Worm (Caenorhabditis elegans) whole organism, L1 larva: ENCODE data around the gene skat-1.
A peak's percentile ranks its signal among the peaks of the same experiment; 100 is the strongest.

Source experiments
- C04F5.9 ChIP-seq: sonication (generic microtip); optimal IDR thresholded peaks from 2 replicates; lab custom pipeline; 2016; ENCODE audit warnings: missing genetic modification characterization, missing compliant biosample characterization
- C16A3.4 ChIP-seq: fragments of 150-350 bp; optimal IDR thresholded peaks from 2 replicates; lab custom pipeline; 2014; ENCODE audit warnings: missing biosample characterization, missing genetic modification characterization
- C34B4.2 ChIP-seq: sonication (generic microtip); optimal IDR thresholded peaks from 2 replicates; lab custom pipeline; 2017; ENCODE audit warnings: mild to moderate bottlenecking, missing genetic modification characterization, missing compliant biosample characterization
- alr-1 ChIP-seq: fragments of 200-800 bp; sonication (Bioruptor generic); optimal IDR thresholded peaks from 2 replicates; lab custom pipeline; 2018; ENCODE audit warnings: borderline replicate concordance, mild to moderate bottlenecking, missing genetic modification characterization, missing compliant biosample characterization
- aly-2 ChIP-seq: fragments of 150-350 bp; optimal IDR thresholded peaks from 2 replicates; lab custom pipeline; 2014; ENCODE audit warnings: missing biosample characterization, missing genetic modification characterization
- ceh-82 ChIP-seq, 3 experiments: fragments of 150-350 bp in 1 of 3; sonication (generic microtip) in 2 of 3; optimal IDR thresholded peaks; 2 replicates each; lab custom pipeline; 2014 to 2017; ENCODE audit warnings: missing biosample characterization in 3 of 3, missing genetic modification characterization in 3 of 3
- dpl-1 ChIP-seq, 3 experiments: fragments of 150-350 bp in 2 of 3; sonication (generic microtip) in 1 of 3; optimal IDR thresholded peaks; 2 replicates each; lab custom pipeline; 2014 to 2017; ENCODE audit warnings: missing biosample characterization in 3 of 3, missing genetic modification characterization in 3 of 3, missing genetic modification reagents in 3 of 3
- efl-1 ChIP-seq, 4 experiments: fragments of 150-350 bp; optimal IDR thresholded peaks in 3 of 4; peaks in 1 of 4; 1 replicate in 1 of 4; 2 replicates in 3 of 4; lab custom pipeline; 2014; ENCODE audit warnings: missing biosample characterization in 2 of 4, missing genetic modification characterization in 2 of 4, missing genetic modification reagents in 2 of 4
- egl-13 ChIP-seq: sonication (generic microtip); optimal IDR thresholded peaks from 2 replicates; lab custom pipeline; 2016; ENCODE audit warnings: missing genotype, missing genetic modification reagents, missing genetic modification characterization, missing compliant biosample characterization
- egl-27 ChIP-seq, 2 experiments: fragments of 150-350 bp in 1 of 2; sonication (generic microtip); optimal IDR thresholded peaks; 3 replicates each; lab custom pipeline; 2017 to 2018; ENCODE audit warnings: missing biosample characterization in 2 of 2, missing genetic modification characterization in 2 of 2, missing genetic modification reagents in 2 of 2
- elt-3 ChIP-seq, 6 experiments: fragments of 150-350 bp in 1 of 6; sonication (generic microtip); optimal IDR thresholded peaks; 2 replicates each; lab custom pipeline; 2017 to 2018; ENCODE audit warnings: missing biosample characterization in 6 of 6, missing genetic modification characterization in 6 of 6, inconsistent platforms in 1 of 6
- ets-5 ChIP-seq: fragments of 200-800 bp; sonication (Bioruptor generic); IDR thresholded peaks from 2 replicates; pipeline ENCODE4 v1.3.6; 2022; ENCODE audit warnings: missing genetic modification characterization, missing compliant biosample characterization
- fkh-10 ChIP-seq: sonication (generic microtip); optimal IDR thresholded peaks from 2 replicates; lab custom pipeline; 2017; ENCODE audit warnings: missing biosample characterization, missing genetic modification reagents, missing genetic modification characterization
- fkh-4 ChIP-seq: sonication (generic microtip); optimal IDR thresholded peaks from 2 replicates; lab custom pipeline; 2016; ENCODE audit warnings: missing compliant biosample characterization, missing genetic modification characterization, borderline replicate concordance
- fkh-8 ChIP-seq: sonication (generic microtip); optimal IDR thresholded peaks from 2 replicates; lab custom pipeline; 2016; ENCODE audit warnings: mild to moderate bottlenecking, missing genetic modification characterization, missing compliant biosample characterization
- fos-1 ChIP-seq: fragments of 150-350 bp; optimal IDR thresholded peaks from 2 replicates; lab custom pipeline; 2014; ENCODE audit warnings: missing biosample characterization, missing genetic modification characterization
- grh-1 ChIP-seq: fragments of 200-800 bp; sonication (Bioruptor generic); IDR thresholded peaks from 2 replicates; pipeline ENCODE4 v1.3.6; 2022; ENCODE audit warnings: missing genetic modification reagents, missing genetic modification characterization, missing compliant biosample characterization
- hpl-2 ChIP-seq: fragments of 150-350 bp; optimal IDR thresholded peaks from 2 replicates; lab custom pipeline; 2014; ENCODE audit warnings: missing biosample characterization, missing genetic modification reagents, missing genetic modification characterization
- irx-1 ChIP-seq: sonication (generic microtip); optimal IDR thresholded peaks from 2 replicates; lab custom pipeline; 2016; ENCODE audit warnings: missing genetic modification characterization, missing compliant biosample characterization
- lin-14 ChIP-seq: fragments of 200-800 bp; sonication (Bioruptor generic); optimal IDR thresholded peaks from 2 replicates; lab custom pipeline; 2018; ENCODE audit warnings: mild to moderate bottlenecking, missing genetic modification characterization, moderate library complexity, missing compliant biosample characterization
- lin-35 ChIP-seq, 2 experiments: fragments of 150-350 bp; optimal IDR thresholded peaks; 2 replicates each; lab custom pipeline; 2014; ENCODE audit warnings: missing biosample characterization in 2 of 2, missing genetic modification characterization in 2 of 2, missing genetic modification reagents in 2 of 2
- lir-3 ChIP-seq: sonication (generic microtip); optimal IDR thresholded peaks from 2 replicates; lab custom pipeline; 2016; ENCODE audit warnings: mild to moderate bottlenecking, missing genetic modification characterization, moderate library complexity, missing compliant biosample characterization; ENCODE audit not compliant: poor library complexity
- lsy-2 ChIP-seq, 2 experiments: fragments of 150-350 bp; optimal IDR thresholded peaks; 2 replicates each; lab custom pipeline; 2014; ENCODE audit warnings: missing biosample characterization in 2 of 2, missing genetic modification characterization in 2 of 2
- mdl-1 ChIP-seq, 2 experiments: fragments of 150-350 bp; optimal IDR thresholded peaks; 2 replicates each; lab custom pipeline; 2014 to 2017; ENCODE audit warnings: missing biosample characterization in 2 of 2, missing genetic modification characterization in 2 of 2, inconsistent platforms in 1 of 2
- mep-1 ChIP-seq: fragments of 150-350 bp; optimal IDR thresholded peaks from 2 replicates; lab custom pipeline; 2014; ENCODE audit warnings: missing biosample characterization, missing genetic modification characterization
- nhr-20 ChIP-seq: sonication (generic microtip); optimal IDR thresholded peaks from 2 replicates; lab custom pipeline; 2016; ENCODE audit warnings: mild to moderate bottlenecking, missing genetic modification characterization, missing compliant biosample characterization
- nhr-237 ChIP-seq: fragments of 150-350 bp; optimal IDR thresholded peaks from 2 replicates; lab custom pipeline; 2014; ENCODE audit warnings: missing biosample characterization, missing genetic modification characterization
- nhr-28 ChIP-seq: fragments of 150-350 bp; optimal IDR thresholded peaks from 2 replicates; lab custom pipeline; 2014; ENCODE audit warnings: missing biosample characterization, missing genetic modification characterization
- nhr-71 ChIP-seq: sonication (generic microtip); optimal IDR thresholded peaks from 2 replicates; lab custom pipeline; 2016; ENCODE audit warnings: mild to moderate bottlenecking, missing genetic modification characterization, moderate library complexity, missing compliant biosample characterization
- nhr-77 ChIP-seq: fragments of 150-350 bp; optimal IDR thresholded peaks from 2 replicates; lab custom pipeline; 2014; ENCODE audit warnings: missing biosample characterization, missing genetic modification characterization
- nhr-84 ChIP-seq: sonication (generic microtip); optimal IDR thresholded peaks from 2 replicates; lab custom pipeline; 2017; ENCODE audit warnings: missing biosample characterization, missing genetic modification characterization
- nhr-90 ChIP-seq: sonication (generic microtip); optimal IDR thresholded peaks from 2 replicates; lab custom pipeline; 2016; ENCODE audit warnings: mild to moderate bottlenecking, missing genetic modification characterization, missing compliant biosample characterization; ENCODE audit not compliant: poor library complexity
- pqm-1 ChIP-seq: sonication (generic microtip); optimal IDR thresholded peaks from 3 replicates; lab custom pipeline; 2017; ENCODE audit warnings: missing biosample characterization, missing genetic modification characterization
- rnt-1 ChIP-seq: sonication (generic microtip); optimal IDR thresholded peaks from 2 replicates; lab custom pipeline; 2016; ENCODE audit warnings: mild to moderate bottlenecking, missing genetic modification characterization, moderate library complexity, missing compliant biosample characterization
- skn-1 ChIP-seq: fragments of 150-350 bp; optimal IDR thresholded peaks from 2 replicates; lab custom pipeline; 2014; ENCODE audit warnings: missing biosample characterization, missing genetic modification characterization
- snpc-4 ChIP-seq: fragments of 150-350 bp; optimal IDR thresholded peaks from 2 replicates; lab custom pipeline; 2014; ENCODE audit warnings: missing biosample characterization, missing genetic modification characterization
- snu-23 ChIP-seq: sonication (generic microtip); optimal IDR thresholded peaks from 2 replicates; lab custom pipeline; 2016; ENCODE audit warnings: missing genetic modification characterization, missing compliant biosample characterization
- sptf-1 ChIP-seq: fragments of 150-350 bp; optimal IDR thresholded peaks from 2 replicates; lab custom pipeline; 2014; ENCODE audit warnings: missing biosample characterization, missing genetic modification characterization
- swsn-7 ChIP-seq: sonication (generic microtip); optimal IDR thresholded peaks from 2 replicates; lab custom pipeline; 2016; ENCODE audit warnings: missing genetic modification characterization, missing compliant biosample characterization
- tbx-2 ChIP-seq: sonication (generic microtip); optimal IDR thresholded peaks from 2 replicates; lab custom pipeline; 2016; ENCODE audit warnings: missing genetic modification characterization, missing compliant biosample characterization
- tlp-1 ChIP-seq: fragments of 150-350 bp; optimal IDR thresholded peaks from 2 replicates; lab custom pipeline; 2014; ENCODE audit warnings: missing biosample characterization, missing genetic modification characterization
- unc-86 ChIP-seq: sonication (generic microtip); optimal IDR thresholded peaks from 2 replicates; lab custom pipeline; 2016; ENCODE audit warnings: missing genetic modification characterization, missing compliant biosample characterization
- unc-98 ChIP-seq: fragments of 200-800 bp; sonication (Bioruptor generic); IDR thresholded peaks from 2 replicates; pipeline ENCODE4 v1.3.6; 2022; ENCODE audit warnings: missing genetic modification characterization, missing compliant biosample characterization
- xbp-1 ChIP-seq: sonication (generic microtip); optimal IDR thresholded peaks from 2 replicates; lab custom pipeline; 2016; ENCODE audit warnings: missing genetic modification characterization, missing compliant biosample characterization
- zag-1 ChIP-seq: fragments of 150-350 bp; optimal IDR thresholded peaks from 2 replicates; lab custom pipeline; 2014; ENCODE audit warnings: missing biosample characterization, missing genetic modification characterization
- ztf-11 ChIP-seq, 2 experiments: sonication (generic microtip); optimal IDR thresholded peaks; 2 replicates each; lab custom pipeline; 2016 to 2017; ENCODE audit warnings: missing genetic modification characterization in 2 of 2, missing biosample characterization in 1 of 2, missing compliant biosample characterization in 1 of 2
- ztf-4 ChIP-seq: fragments of 150-350 bp; optimal IDR thresholded peaks from 2 replicates; lab custom pipeline; 2014; ENCODE audit warnings: missing biosample characterization, missing genetic modification characterization

Gene skat-1

DNA sequence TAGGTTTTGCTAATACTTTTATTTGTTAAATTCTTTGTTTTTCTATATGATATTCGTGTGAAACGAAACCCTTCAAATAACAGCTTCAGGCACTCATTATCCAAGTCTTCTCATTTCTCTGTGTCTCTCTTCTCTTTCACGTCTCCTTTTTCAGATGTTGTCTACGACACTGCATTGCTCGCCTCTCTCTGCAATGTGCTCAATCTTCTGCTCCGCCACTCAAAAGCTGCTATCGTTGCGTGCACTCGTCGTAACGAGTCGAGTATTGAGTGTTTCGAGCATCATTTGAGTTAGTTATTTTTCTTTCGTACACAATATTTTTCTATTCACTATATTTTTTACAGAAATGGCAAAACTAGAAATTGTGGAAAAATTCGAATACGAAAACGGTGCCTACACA, 23.4 kb downstream of the skat-1 start:
- TF ChIP-seq alr-1 (tag; lab: Kevin White, UChicago), result no peak
- no peak for TF ChIP-seq nhr-28 (tag; lab: Kevin White, UChicago)
- TF ChIP-seq lin-14 (GFP tag; lab: Kevin White, UChicago), result peak; percentile 56
- TF ChIP-seq nhr-20 (tag; lab: Kevin White, UChicago), result no peak
- no peak for TF ChIP-seq nhr-90
- TF ChIP-seq ceh-82 (tag; optimal IDR thresholded peaks at IDR 0.05; lab: Kevin White, UChicago), result no peak
- TF ChIP-seq fos-1 (tag; lab: Kevin White, UChicago), result no peak
- no peak for TF ChIP-seq sptf-1 (tag; lab: Kevin White, UChicago)
- no peak for TF ChIP-seq zag-1
- no peak for TF ChIP-seq pqm-1 (tag; lab: Kevin White, UChicago)
- TF ChIP-seq irx-1, result no peak
- TF ChIP-seq fkh-8 (tag; lab: Kevin White, UChicago), result no peak
- peak; percentile 24 for TF ChIP-seq fkh-10
- TF ChIP-seq egl-27 (tag; optimal IDR thresholded peaks at IDR 0.05; lab: Kevin White, UChicago), result no peak
- no peak for TF ChIP-seq efl-1 (optimal IDR thresholded peaks at IDR 0.05; lab: Kevin White, UChicago)
- TF ChIP-seq efl-1 (GFP tag; optimal IDR thresholded peaks at IDR 0.05 in 1 of 2; lab: Kevin White, UChicago), result peak in 1 of 2 experiments; percentile 55
- TF ChIP-seq, all 84 proteins: peak for 3

DNA sequence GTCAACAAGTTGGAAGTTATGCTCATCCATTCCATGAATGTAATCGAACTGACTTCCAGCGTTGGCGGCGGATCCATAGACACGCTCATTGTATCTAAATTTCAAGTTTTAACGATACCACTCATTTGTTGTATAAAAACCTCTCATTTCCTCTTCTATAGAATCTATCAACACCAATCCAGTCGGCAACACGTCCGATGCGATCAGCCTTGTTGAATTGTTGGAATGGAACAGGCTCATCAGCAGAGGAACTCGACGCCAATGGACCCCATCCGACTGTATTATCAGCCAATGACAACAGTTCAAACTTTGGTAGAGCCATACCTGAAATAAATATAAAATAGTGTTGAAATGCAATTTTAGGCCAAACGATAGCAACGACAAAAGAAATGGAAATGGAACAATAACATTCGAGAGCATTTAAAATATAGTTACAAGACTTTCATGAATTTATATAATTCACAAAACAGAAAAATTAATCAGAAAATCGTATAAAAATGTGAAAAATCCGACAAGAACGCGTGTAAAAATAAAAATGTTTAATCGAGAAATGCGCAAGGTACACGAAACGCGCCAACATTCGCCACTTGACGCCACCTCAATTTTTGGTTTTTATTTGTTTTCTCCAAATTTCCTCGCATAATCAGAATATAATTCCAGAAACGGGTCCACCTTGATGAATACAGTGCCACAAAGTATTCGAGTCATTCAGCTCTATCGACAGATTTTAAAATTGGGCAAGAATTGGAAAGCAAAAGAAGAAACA, 25.1 kb downstream of the skat-1 start, which contains the start of the genes eif-3.D and R08D7.4:
Gene eif-3.D, minus strand, starts transcription at position 324 of the 766 bp plus-strand sequence.
Gene R08D7.4, plus strand, starts transcription at position 638 of the 766 bp plus-strand sequence.
- TF ChIP-seq lsy-2 (tag; optimal IDR thresholded peaks at IDR 0.05; lab: Kevin White, UChicago), result peak; percentile 77 to 86
- TF ChIP-seq mep-1 (tag; lab: Kevin White, UChicago), result peak; percentile 85
- TF ChIP-seq grh-1 (GFP tag; lab: Robert Waterston, UW), result no peak
- peak; percentile 41 for TF ChIP-seq snpc-4 (tag; lab: Kevin White, UChicago)
- TF ChIP-seq nhr-71 (tag; lab: Kevin White, UChicago), result peak; percentile 77
- TF ChIP-seq unc-86 (tag; lab: Kevin White, UChicago), result peak; percentile 55
- TF ChIP-seq ets-5 (GFP tag; lab: Robert Waterston, UW), result no peak
- TF ChIP-seq mdl-1 (tag; optimal IDR thresholded peaks at IDR 0.05; lab: Kevin White, UChicago), result peak in 1 of 2 experiments; percentile 56
- TF ChIP-seq lir-3 (tag; lab: Kevin White, UChicago), result peak; percentile 47
- peak; percentile 67 to 78 for TF ChIP-seq efl-1 (optimal IDR thresholded peaks at IDR 0.05; lab: Kevin White, UChicago)
- peak; percentile 69 to 96 for TF ChIP-seq efl-1 (GFP tag; optimal IDR thresholded peaks at IDR 0.05 in 1 of 2; lab: Kevin White, UChicago)
- peak; percentile 75 for TF ChIP-seq swsn-7 (tag; lab: Kevin White, UChicago)
- peak; percentile 70 for TF ChIP-seq nhr-20 (tag; lab: Kevin White, UChicago)
- peak; percentile 77 for TF ChIP-seq snu-23 (GFP tag; lab: Kevin White, UChicago)
- TF ChIP-seq dpl-1 (GFP tag; optimal IDR thresholded peaks at IDR 0.05; lab: Kevin White, UChicago), result peak; percentile 63 to 77 (median 76)
- peak; percentile 64 for TF ChIP-seq irx-1
- TF ChIP-seq egl-13 (tag; lab: Kevin White, UChicago), result no peak
- no peak for TF ChIP-seq C34B4.2 (tag; lab: Kevin White, UChicago)
- TF ChIP-seq ztf-11 (tag; optimal IDR thresholded peaks at IDR 0.05; lab: Kevin White, UChicago), result peak in 1 of 2 experiments; percentile 46
- TF ChIP-seq lin-14 (GFP tag; lab: Kevin White, UChicago), result peak; percentile 52
- TF ChIP-seq lin-35 (GFP tag; optimal IDR thresholded peaks at IDR 0.05; lab: Kevin White, UChicago), result peak; percentile 71 to 81
- TF ChIP-seq aly-2, result no peak
- peak; percentile 50 for TF ChIP-seq skn-1 (tag; lab: Kevin White, UChicago)
- TF ChIP-seq ztf-4 (tag; lab: Kevin White, UChicago), result peak; percentile 22
- no peak for TF ChIP-seq pqm-1 (tag; lab: Kevin White, UChicago)
- TF ChIP-seq hpl-2, result no peak
- TF ChIP-seq elt-3 (tag; optimal IDR thresholded peaks at IDR 0.05; lab: Kevin White, UChicago), result peak in 2 of 6 experiments; percentile 20 to 29
- TF ChIP-seq fkh-4 (tag; lab: Kevin White, UChicago), result peak; percentile 5
- TF ChIP-seq alr-1 (tag; lab: Kevin White, UChicago), result peak; percentile 91
- TF ChIP-seq tlp-1 (tag; lab: Kevin White, UChicago), result no peak
- peak; percentile 43 to 59 (median 53) for TF ChIP-seq ceh-82 (tag; optimal IDR thresholded peaks at IDR 0.05; lab: Kevin White, UChicago)
- peak; percentile 88 for TF ChIP-seq rnt-1 (tag; lab: Kevin White, UChicago)
- TF ChIP-seq nhr-77 (tag; lab: Kevin White, UChicago), result peak; percentile 17
- peak; percentile 70 for TF ChIP-seq C04F5.9 (tag; lab: Kevin White, UChicago)
- TF ChIP-seq nhr-90, result peak; percentile 57
- no peak for TF ChIP-seq unc-98
- peak; percentile 55 for TF ChIP-seq tbx-2 (tag; lab: Kevin White, UChicago)
- peak; percentile 63 for TF ChIP-seq C16A3.4 (tag; lab: Kevin White, UChicago)
- TF ChIP-seq nhr-84 (tag; lab: Kevin White, UChicago), result no peak
- TF ChIP-seq nhr-237 (tag; lab: Kevin White, UChicago), result no peak
- TF ChIP-seq xbp-1, result peak; percentile 59
